Worm (Caenorhabditis elegans) whole organism, L1 larva: Measurements from ENCODE around the gene C27D6.15.
"Not testable (repeated sequence)": the region's sequence is repeated elsewhere in the genome, so short reads cannot be mapped to it uniquely, and the experiment has no call there.

ENCODE experiments used
- C34B4.2 ChIP-seq: sonication (generic microtip); optimal IDR thresholded peaks from 2 replicates; lab custom pipeline; 2017; ENCODE audit warnings: mild to moderate bottlenecking, missing genetic modification characterization, missing compliant biosample characterization
- F16B12.6 ChIP-seq: fragments of 150-350 bp; optimal IDR thresholded peaks from 2 replicates; lab custom pipeline; 2014; ENCODE audit warnings: missing biosample characterization, missing genetic modification characterization
- alr-1 ChIP-seq: fragments of 200-800 bp; sonication (Bioruptor generic); optimal IDR thresholded peaks from 2 replicates; lab custom pipeline; 2018; ENCODE audit warnings: borderline replicate concordance, mild to moderate bottlenecking, missing genetic modification characterization, missing compliant biosample characterization
- ceh-63 ChIP-seq: fragments of 200-800 bp; sonication (Bioruptor generic); optimal IDR thresholded peaks from 2 replicates; lab custom pipeline; 2018; ENCODE audit warnings: mild to moderate bottlenecking, missing genetic modification characterization, missing compliant biosample characterization
- ceh-88 ChIP-seq: fragments of 200-800 bp; sonication (Bioruptor generic); IDR thresholded peaks from 2 replicates; pipeline ENCODE4 v1.3.6; 2022; ENCODE audit warnings: missing genetic modification characterization, missing compliant biosample characterization
- ces-1 ChIP-seq: fragments of 150-350 bp; optimal IDR thresholded peaks from 2 replicates; lab custom pipeline; 2014; ENCODE audit warnings: missing biosample characterization, missing genetic modification reagents, missing genetic modification characterization
- efl-1 ChIP-seq, 4 experiments: fragments of 150-350 bp; optimal IDR thresholded peaks in 3 of 4; peaks in 1 of 4; 1 replicate in 1 of 4; 2 replicates in 3 of 4; lab custom pipeline; 2014; ENCODE audit warnings: missing biosample characterization in 2 of 4, missing genetic modification characterization in 2 of 4, missing genetic modification reagents in 2 of 4
- efl-3 ChIP-seq: fragments of 200-800 bp; sonication (Bioruptor generic); optimal IDR thresholded peaks from 2 replicates; lab custom pipeline; 2018; ENCODE audit warnings: mild to moderate bottlenecking, missing genetic modification characterization, missing compliant biosample characterization
- egl-13 ChIP-seq: sonication (generic microtip); optimal IDR thresholded peaks from 2 replicates; lab custom pipeline; 2016; ENCODE audit warnings: missing genotype, missing genetic modification reagents, missing genetic modification characterization, missing compliant biosample characterization
- egl-27 ChIP-seq, 2 experiments: fragments of 150-350 bp in 1 of 2; sonication (generic microtip); optimal IDR thresholded peaks; 3 replicates each; lab custom pipeline; 2017 to 2018; ENCODE audit warnings: missing biosample characterization in 2 of 2, missing genetic modification characterization in 2 of 2, missing genetic modification reagents in 2 of 2
- elt-3 ChIP-seq, 6 experiments: fragments of 150-350 bp in 1 of 6; sonication (generic microtip); optimal IDR thresholded peaks; 2 replicates each; lab custom pipeline; 2017 to 2018; ENCODE audit warnings: missing biosample characterization in 6 of 6, missing genetic modification characterization in 6 of 6, inconsistent platforms in 1 of 6
- ets-5 ChIP-seq: fragments of 200-800 bp; sonication (Bioruptor generic); IDR thresholded peaks from 2 replicates; pipeline ENCODE4 v1.3.6; 2022; ENCODE audit warnings: missing genetic modification characterization, missing compliant biosample characterization
- fkh-4 ChIP-seq: sonication (generic microtip); optimal IDR thresholded peaks from 2 replicates; lab custom pipeline; 2016; ENCODE audit warnings: missing compliant biosample characterization, missing genetic modification characterization, borderline replicate concordance
- fos-1 ChIP-seq: fragments of 150-350 bp; optimal IDR thresholded peaks from 2 replicates; lab custom pipeline; 2014; ENCODE audit warnings: missing biosample characterization, missing genetic modification characterization
- grh-1 ChIP-seq: fragments of 200-800 bp; sonication (Bioruptor generic); IDR thresholded peaks from 2 replicates; pipeline ENCODE4 v1.3.6; 2022; ENCODE audit warnings: missing genetic modification reagents, missing genetic modification characterization, missing compliant biosample characterization
- hlh-17 ChIP-seq: fragments of 200-800 bp; sonication (Bioruptor generic); optimal IDR thresholded peaks from 2 replicates; lab custom pipeline; 2018; ENCODE audit warnings: missing genetic modification characterization, mild to moderate bottlenecking, missing compliant biosample characterization, moderate library complexity, borderline replicate concordance
- hlh-4 ChIP-seq: sonication (generic microtip); optimal IDR thresholded peaks from 2 replicates; lab custom pipeline; 2016; ENCODE audit warnings: mild to moderate bottlenecking, missing genetic modification characterization, missing compliant biosample characterization
- irx-1 ChIP-seq: sonication (generic microtip); optimal IDR thresholded peaks from 2 replicates; lab custom pipeline; 2016; ENCODE audit warnings: missing genetic modification characterization, missing compliant biosample characterization
- jun-1 ChIP-seq: fragments of 150-350 bp; optimal IDR thresholded peaks from 2 replicates; lab custom pipeline; 2014; ENCODE audit warnings: missing biosample characterization, missing genetic modification reagents, missing genetic modification characterization
- lin-13 ChIP-seq: fragments of 150-350 bp; optimal IDR thresholded peaks from 2 replicates; lab custom pipeline; 2014; ENCODE audit warnings: missing biosample characterization, missing genetic modification reagents, missing genetic modification characterization
- lin-14 ChIP-seq: fragments of 200-800 bp; sonication (Bioruptor generic); optimal IDR thresholded peaks from 2 replicates; lab custom pipeline; 2018; ENCODE audit warnings: mild to moderate bottlenecking, missing genetic modification characterization, moderate library complexity, missing compliant biosample characterization
- lin-15B ChIP-seq: fragments of 150-350 bp; sonication (generic microtip); optimal IDR thresholded peaks from 3 replicates; lab custom pipeline; 2014; ENCODE audit warnings: missing biosample characterization, missing genetic modification characterization
- lin-39 ChIP-seq: fragments of 150-350 bp; optimal IDR thresholded peaks from 2 replicates; lab custom pipeline; 2014; ENCODE audit warnings: missing biosample characterization, missing genetic modification reagents, missing genetic modification characterization
- mab-9 ChIP-seq: fragments of 200-800 bp; sonication (Bioruptor generic); IDR thresholded peaks from 2 replicates; pipeline ENCODE4 v1.3.6; 2022; ENCODE audit warnings: missing genetic modification reagents, missing genetic modification characterization, missing compliant biosample characterization
- mdl-1 ChIP-seq, 2 experiments: fragments of 150-350 bp; optimal IDR thresholded peaks; 2 replicates each; lab custom pipeline; 2014 to 2017; ENCODE audit warnings: missing biosample characterization in 2 of 2, missing genetic modification characterization in 2 of 2, inconsistent platforms in 1 of 2
- mep-1 ChIP-seq: fragments of 150-350 bp; optimal IDR thresholded peaks from 2 replicates; lab custom pipeline; 2014; ENCODE audit warnings: missing biosample characterization, missing genetic modification characterization
- nhr-20 ChIP-seq: sonication (generic microtip); optimal IDR thresholded peaks from 2 replicates; lab custom pipeline; 2016; ENCODE audit warnings: mild to moderate bottlenecking, missing genetic modification characterization, missing compliant biosample characterization
- nhr-237 ChIP-seq: fragments of 150-350 bp; optimal IDR thresholded peaks from 2 replicates; lab custom pipeline; 2014; ENCODE audit warnings: missing biosample characterization, missing genetic modification characterization
- nhr-76 ChIP-seq: sonication (generic microtip); optimal IDR thresholded peaks from 2 replicates; lab custom pipeline; 2017; ENCODE audit warnings: missing biosample characterization, missing genetic modification characterization
- nhr-77 ChIP-seq: fragments of 150-350 bp; optimal IDR thresholded peaks from 2 replicates; lab custom pipeline; 2014; ENCODE audit warnings: missing biosample characterization, missing genetic modification characterization
- nhr-85 ChIP-seq: sonication (generic microtip); peaks from one replicate; lab custom pipeline; 2016; ENCODE audit warnings: missing genetic modification characterization, inconsistent platforms, missing compliant biosample characterization
- pag-3 ChIP-seq: sonication (generic microtip); optimal IDR thresholded peaks from 2 replicates; lab custom pipeline; 2017; ENCODE audit warnings: missing genetic modification characterization, mild to moderate bottlenecking, missing compliant biosample characterization, antibody characterized with exemption, borderline replicate concordance; ENCODE audit not compliant: insufficient read depth
- pax-3 ChIP-seq: fragments of 200-800 bp; sonication (Bioruptor generic); optimal IDR thresholded peaks from 2 replicates; lab custom pipeline; 2018; ENCODE audit warnings: mild to moderate bottlenecking, missing genetic modification characterization, moderate library complexity, missing compliant biosample characterization
- pqm-1 ChIP-seq: sonication (generic microtip); optimal IDR thresholded peaks from 3 replicates; lab custom pipeline; 2017; ENCODE audit warnings: missing biosample characterization, missing genetic modification characterization
- snpc-4 ChIP-seq: fragments of 150-350 bp; optimal IDR thresholded peaks from 2 replicates; lab custom pipeline; 2014; ENCODE audit warnings: missing biosample characterization, missing genetic modification characterization
- snu-23 ChIP-seq: sonication (generic microtip); optimal IDR thresholded peaks from 2 replicates; lab custom pipeline; 2016; ENCODE audit warnings: missing genetic modification characterization, missing compliant biosample characterization
- sox-4 ChIP-seq: sonication (generic microtip); optimal IDR thresholded peaks from 2 replicates; lab custom pipeline; 2016; ENCODE audit warnings: missing genetic modification characterization, missing compliant biosample characterization
- sup-37 ChIP-seq: fragments of 200-800 bp; sonication (Bioruptor generic); optimal IDR thresholded peaks from 2 replicates; lab custom pipeline; 2018; ENCODE audit warnings: mild to moderate bottlenecking, missing genetic modification characterization, missing compliant biosample characterization
- swsn-7 ChIP-seq: sonication (generic microtip); optimal IDR thresholded peaks from 2 replicates; lab custom pipeline; 2016; ENCODE audit warnings: missing genetic modification characterization, missing compliant biosample characterization
- tbx-2 ChIP-seq: sonication (generic microtip); optimal IDR thresholded peaks from 2 replicates; lab custom pipeline; 2016; ENCODE audit warnings: missing genetic modification characterization, missing compliant biosample characterization
- unc-130 ChIP-seq: fragments of 150-350 bp; optimal IDR thresholded peaks from 2 replicates; lab custom pipeline; 2017; ENCODE audit warnings: missing biosample characterization, missing genetic modification characterization, inconsistent platforms
- unc-30 ChIP-seq: sonication (generic microtip); optimal IDR thresholded peaks from 2 replicates; lab custom pipeline; 2017; ENCODE audit warnings: missing biosample characterization, missing genetic modification characterization
- unc-62 ChIP-seq: fragments of 150-350 bp; optimal IDR thresholded peaks from 2 replicates; lab custom pipeline; 2014; ENCODE audit warnings: missing biosample characterization, missing genetic modification reagents, missing genetic modification characterization
- zip-4 ChIP-seq: fragments of 200-800 bp; sonication (Bioruptor generic); optimal IDR thresholded peaks from 2 replicates; lab custom pipeline; 2018; ENCODE audit warnings: mild to moderate bottlenecking, missing genetic modification characterization, moderate library complexity, missing compliant biosample characterization

The C27D6.15 gene

DNA sequence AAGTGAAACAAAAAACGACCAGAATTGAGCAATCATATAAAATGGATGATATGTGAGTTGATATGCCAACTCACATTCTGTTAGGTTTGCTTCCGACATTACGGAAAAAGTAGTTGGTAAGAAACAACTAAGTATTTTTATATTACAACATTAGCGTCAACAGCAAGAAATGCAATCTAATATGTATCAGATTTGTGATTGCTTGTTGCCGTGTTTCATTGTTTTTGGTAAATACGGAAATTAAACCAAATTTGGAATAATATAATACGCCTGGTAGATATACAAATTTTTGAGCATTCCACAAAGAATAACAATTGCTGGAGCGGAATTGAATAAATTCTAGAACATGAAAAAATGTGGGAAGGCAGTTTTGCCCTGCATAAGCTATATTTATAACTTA is 17.2 kb upstream of the C27D6.15 start, which contains the start of gene srb-12:
Gene srb-12 (minus strand): TSS at position 101 of the 400 bp plus-strand sequence.
- TF ChIP-seq efl-3 (GFP tag; lab: Kevin White, UChicago) (no peak), ets-5 (GFP tag; lab: Robert Waterston, UW) (no peak), mdl-1 (tag; optimal IDR thresholded peaks at IDR 0.05; lab: Kevin White, UChicago) (no peak), lin-15B (tag; lab: Kevin White, UChicago) (no peak), hlh-17 (GFP tag; lab: Kevin White, UChicago) (no peak), ces-1 (GFP tag; lab: Kevin White, UChicago) (no peak), unc-130 (tag; lab: Kevin White, UChicago) (no peak)

ce11 chrII:5156983-5157382 is 14.7 kb upstream of the C27D6.15 start, which contains the start of gene msp-45:
TSS of gene msp-45 (minus strand) at chrII:5157083.
- no peak for TF ChIP-seq egl-13 (tag; lab: Kevin White, UChicago)
- TF ChIP-seq efl-1 (optimal IDR thresholded peaks at IDR 0.05; lab: Kevin White, UChicago) = no peak
- TF ChIP-seq efl-1 (GFP tag; optimal IDR thresholded peaks at IDR 0.05 in 1 of 2; lab: Kevin White, UChicago) = no peak
- TF ChIP-seq fkh-4 (tag; lab: Kevin White, UChicago) = no peak
- no peak for TF ChIP-seq sox-4 (tag; lab: Kevin White, UChicago)
- TF ChIP-seq snpc-4 (tag; lab: Kevin White, UChicago) = no peak
- no peak for TF ChIP-seq ets-5 (GFP tag; lab: Robert Waterston, UW)
- no peak for TF ChIP-seq irx-1
- no peak for TF ChIP-seq nhr-85 (tag; lab: Kevin White, UChicago)
- TF ChIP-seq fos-1 (tag; lab: Kevin White, UChicago) = no peak
- no peak for TF ChIP-seq nhr-237 (tag; lab: Kevin White, UChicago)
- TF ChIP-seq egl-27 (tag; optimal IDR thresholded peaks at IDR 0.05; lab: Kevin White, UChicago) = no peak
- TF ChIP-seq mep-1 (tag; lab: Kevin White, UChicago) = no peak
- no peak for TF ChIP-seq snu-23
- TF ChIP-seq, all 84 proteins: peak for 0

ce11 chrII:5157525-5157924 is 14.2 kb upstream of the C27D6.15 start, which contains the start of gene srb-13:
TSS of gene srb-13 (minus strand) at chrII:5157625.
- TF ChIP-seq F16B12.6 (no peak), grh-1 (GFP tag; lab: Robert Waterston, UW) (no peak), pqm-1 (tag; lab: Kevin White, UChicago) (no peak), zip-4 (GFP tag; lab: Kevin White, UChicago) (no peak), tbx-2 (tag; lab: Kevin White, UChicago) (no peak), mdl-1 (tag; optimal IDR thresholded peaks at IDR 0.05; lab: Kevin White, UChicago) (no peak), lin-13 (no peak), unc-130 (tag; lab: Kevin White, UChicago) (no peak), nhr-20 (tag; lab: Kevin White, UChicago) (no peak), ceh-63 (GFP tag; lab: Kevin White, UChicago) (no peak), lin-39 (tag; lab: Kevin White, UChicago) (no peak), lin-15B (tag; lab: Kevin White, UChicago) (no peak)
- TF ChIP-seq, all 84 proteins: peak for 0

DNA sequence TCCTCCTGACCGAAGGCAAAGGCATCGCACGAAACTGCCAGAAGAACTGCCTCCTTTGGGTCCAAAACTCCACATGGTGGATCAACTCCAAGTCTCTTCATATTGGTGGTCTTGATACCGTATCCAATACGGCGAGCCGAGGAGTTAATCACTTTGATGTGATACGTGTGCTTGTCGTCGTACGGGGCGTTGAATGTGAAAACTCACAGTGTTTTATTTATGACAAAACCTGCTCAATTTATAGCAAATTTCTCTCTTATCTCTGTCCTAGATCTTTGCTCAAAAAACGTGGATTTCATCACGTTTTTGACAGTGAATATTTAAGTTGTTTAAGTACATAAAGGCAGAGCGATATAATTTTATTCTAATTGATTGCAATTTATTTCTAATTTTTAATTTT is 12.9 kb upstream of the C27D6.15 start, which contains the start of gene F58A6.9:
Gene F58A6.9 (minus strand): TSS at position 101 of the 400 bp plus-strand sequence.
- not testable (repeated sequence) for TF ChIP-seq unc-30 (tag; lab: Kevin White, UChicago); alr-1 (tag; lab: Kevin White, UChicago); hlh-4

DNA sequence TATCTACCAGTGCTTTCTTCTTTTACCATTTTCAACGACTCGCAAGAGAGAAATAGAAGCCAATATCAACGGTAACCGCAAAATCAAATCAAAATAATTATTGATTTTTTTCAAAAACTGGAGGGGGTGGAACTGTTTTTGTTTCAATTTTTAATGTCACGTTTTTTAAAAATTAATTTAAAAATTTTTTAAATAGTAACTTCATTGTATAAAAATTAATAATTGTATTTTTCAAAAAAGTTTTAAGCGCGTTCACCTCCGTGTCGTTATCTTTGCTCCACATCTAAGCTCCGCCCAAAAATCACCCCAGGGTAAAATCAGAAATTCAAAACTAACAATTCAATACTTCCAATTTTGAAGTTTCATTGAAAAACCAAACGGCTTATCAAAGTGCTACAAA is 10.6 kb upstream of the C27D6.15 start, which contains the start of gene C27D6.11:
Gene C27D6.11 (minus strand): TSS at position 101 of the 400 bp plus-strand sequence.
- TF ChIP-seq pax-3 (tag; lab: Kevin White, UChicago) (no peak), nhr-76 (no peak), unc-62 (GFP tag; lab: Kevin White, UChicago) (no peak), hlh-4 (no peak), mab-9 (GFP tag; lab: Robert Waterston, UW) (no peak), C34B4.2 (tag; lab: Kevin White, UChicago) (no peak), elt-3 (tag; optimal IDR thresholded peaks at IDR 0.05; lab: Kevin White, UChicago) (no peak), pag-3 (tag; lab: Kevin White, UChicago) (no peak), lin-39 (tag; lab: Kevin White, UChicago) (no peak), jun-1 (tag; lab: Kevin White, UChicago) (no peak), zip-4 (GFP tag; lab: Kevin White, UChicago) (no peak), swsn-7 (no peak), nhr-77 (tag; lab: Kevin White, UChicago) (no peak), ceh-88 (GFP tag; lab: Robert Waterston, UW) (no peak), pqm-1 (tag; lab: Kevin White, UChicago) (no peak), sup-37 (GFP tag; lab: Kevin White, UChicago) (no peak), lin-14 (no peak)
